Worm (Caenorhabditis elegans): ENCODE data around the gene C07G1.7.

Gene C07G1.7

ce11 chrIV:8206314-8206713 is 5.3 kb downstream of the C07G1.7 start, which contains the start of gene svh-1:
svh-1 (plus strand) TSS chrIV:8206614.
- TF ChIP-seq bed-3 (GFP tag; optimal IDR thresholded peaks at IDR 0.05) (no peak), elt-3 (tag; optimal IDR thresholded peaks at IDR 0.05) (no peak), lin-32 (GFP tag; optimal IDR thresholded peaks at IDR 0.05) (no peak), cnd-1 (tag; optimal IDR thresholded peaks at IDR 0.05) (no peak)

ce11 chrIV:8205272-8206098 is 6.2 kb downstream of the C07G1.7 start, which contains the start of gene hgrs-1:
hgrs-1 (minus strand) TSS chrIV:8206048.
- no peak for TF ChIP-seq lin-32 (GFP tag; optimal IDR thresholded peaks at IDR 0.05)
- TF ChIP-seq mep-1 (tag; optimal IDR thresholded peaks at IDR 0.05), result peak; percentile 3

- no peak for TF ChIP-seq nhr-28 (tag; optimal IDR thresholded peaks at IDR 0.05)
- no peak for TF ChIP-seq tbx-8 (GFP tag; optimal IDR thresholded peaks at IDR 0.05)
- TF ChIP-seq ces-1 (GFP tag; optimal IDR thresholded peaks at IDR 0.05), result no peak
- no peak for TF ChIP-seq bed-3 (GFP tag; optimal IDR thresholded peaks at IDR 0.05)
- no peak for TF ChIP-seq mab-5 (tag; optimal IDR thresholded peaks at IDR 0.05)
- TF ChIP-seq nhr-2 (tag; optimal IDR thresholded peaks at IDR 0.05), result no peak
- TF ChIP-seq lin-13 (tag; optimal IDR thresholded peaks at IDR 0.05), result no peak
- no peak for TF ChIP-seq unc-39 (tag; optimal IDR thresholded peaks at IDR 0.05)
- TF ChIP-seq nhr-12 (tag; optimal IDR thresholded peaks at IDR 0.05), result no peak
- no peak for TF ChIP-seq blmp-1 (tag; optimal IDR thresholded peaks at IDR 0.05)
- TF ChIP-seq snpc-4 (tag; optimal IDR thresholded peaks at IDR 0.05), result no peak
- TF ChIP-seq ceh-39 (tag; optimal IDR thresholded peaks at IDR 0.05), result no peak
- TF ChIP-seq elt-1 (tag; optimal IDR thresholded peaks at IDR 0.05; ENCODE audit: borderline replicate concordance, insufficient read depth), result no peak
- no peak for TF ChIP-seq ceh-43 (GFP tag; optimal IDR thresholded peaks at IDR 0.05)
Measured at ce11 chrIV:8203555-8203954, 8.1 kb downstream of the C07G1.7 start.

- TF ChIP-seq pha-4 (tag; optimal IDR thresholded peaks at IDR 0.05) (no peak), lin-13 (tag; optimal IDR thresholded peaks at IDR 0.05) (no peak), ham-2 (GFP tag; optimal IDR thresholded peaks at IDR 0.05) (no peak), ceh-39 (tag; optimal IDR thresholded peaks at IDR 0.05) (no peak), ceh-83 (GFP tag; optimal IDR thresholded peaks at IDR 0.05) (no peak)
Measured at ce11 chrIV:8201133-8201532, 10.5 kb downstream of the C07G1.7 start, which contains the start of gene glrx-22. glrx-22 (minus strand) TSS chrIV:8201233.

- TF ChIP-seq drap-1 (GFP tag; optimal IDR thresholded peaks at IDR 0.05), result no peak
- no peak for TF ChIP-seq bed-3 (GFP tag; optimal IDR thresholded peaks at IDR 0.05)
- no peak for TF ChIP-seq nhr-76 (tag; optimal IDR thresholded peaks at IDR 0.05)
- no peak for TF ChIP-seq ces-1 (GFP tag; optimal IDR thresholded peaks at IDR 0.05)
- no peak for TF ChIP-seq unc-120 (tag; optimal IDR thresholded peaks at IDR 0.05; ENCODE audit: poor library complexity, severe bottlenecking)
- TF ChIP-seq ham-2 (GFP tag; optimal IDR thresholded peaks at IDR 0.05), result no peak
- no peak for TF ChIP-seq lin-13 (tag; optimal IDR thresholded peaks at IDR 0.05)
- TF ChIP-seq sem-2 (GFP tag; optimal IDR thresholded peaks at IDR 0.05), result no peak
- TF ChIP-seq cnd-1 (tag; optimal IDR thresholded peaks at IDR 0.05), result no peak
- no peak for TF ChIP-seq elt-1 (tag; optimal IDR thresholded peaks at IDR 0.05; ENCODE audit: borderline replicate concordance, insufficient read depth)
- TF ChIP-seq snpc-4 (tag; optimal IDR thresholded peaks at IDR 0.05), result no peak
- TF ChIP-seq sptf-1 (tag; optimal IDR thresholded peaks at IDR 0.05), result no peak
- no peak for TF ChIP-seq nhr-2 (tag; optimal IDR thresholded peaks at IDR 0.05)
- TF ChIP-seq ceh-83 (GFP tag; optimal IDR thresholded peaks at IDR 0.05), result no peak
- no peak for TF ChIP-seq lsy-2 (tag; optimal IDR thresholded peaks at IDR 0.05)
- no peak for TF ChIP-seq tbx-8 (GFP tag; optimal IDR thresholded peaks at IDR 0.05)
- no peak for TF ChIP-seq ztf-11 (tag; optimal IDR thresholded peaks at IDR 0.05)
- TF ChIP-seq ceh-43 (GFP tag; optimal IDR thresholded peaks at IDR 0.05), result no peak
- no peak for TF ChIP-seq pha-4 (tag; optimal IDR thresholded peaks at IDR 0.05)
Measured at ce11 chrIV:8199824-8200223, 11.8 kb downstream of the C07G1.7 start.

- TF ChIP-seq ceh-43 (GFP tag; optimal IDR thresholded peaks at IDR 0.05) (no peak), ceh-83 (GFP tag; optimal IDR thresholded peaks at IDR 0.05) (no peak), ztf-11 (tag; optimal IDR thresholded peaks at IDR 0.05) (no peak), hlh-1 (tag; optimal IDR thresholded peaks at IDR 0.05) (no peak), zip-8 (tag; optimal IDR thresholded peaks at IDR 0.05) (no peak)
Measured at ce11 chrIV:8199274-8199673, 12.4 kb downstream of the C07G1.7 start.

Data from whole organism, mixed stage, embryonic.